Worm (Caenorhabditis elegans) whole organism, young adult: Measurements from ENCODE around the gene fog-2.
A peak's percentile ranks its signal among the peaks of the same experiment; 100 is the strongest.

Experiments used
- B0261.1 ChIP-seq: sonication (generic microtip); optimal IDR thresholded peaks from 2 replicates; lab custom pipeline; 2016; ENCODE audit warnings: mild to moderate bottlenecking, missing genetic modification characterization, moderate library complexity, missing compliant biosample characterization
- F52B5.7 ChIP-seq: sonication (generic microtip); optimal IDR thresholded peaks from 2 replicates; lab custom pipeline; 2016; ENCODE audit warnings: mild to moderate bottlenecking, missing genetic modification characterization, missing compliant biosample characterization
- Y53F4B.3 ChIP-seq: fragments of 200-800 bp; sonication (Bioruptor generic); IDR thresholded peaks from 2 replicates; pipeline ENCODE4 v1.3.6; 2022; ENCODE audit warnings: missing genetic modification reagents, missing genetic modification characterization, missing compliant biosample characterization
- Y53G8AR.9 ChIP-seq: fragments of 200-800 bp; sonication (Bioruptor generic); conservative IDR thresholded peaks from 2 replicates; pipeline ENCODE4 v1.3.6; 2022; ENCODE audit warnings: missing genetic modification reagents, missing genetic modification characterization, missing compliant biosample characterization
- Y79H2A.3 ChIP-seq: fragments of 200-800 bp; sonication (Bioruptor generic); conservative IDR thresholded peaks from 2 replicates; pipeline ENCODE4 v1.3.6; 2022; ENCODE audit warnings: missing genetic modification reagents, missing genetic modification characterization, missing compliant biosample characterization
- aptf-2 ChIP-seq: fragments of 200-800 bp; sonication (Bioruptor generic); conservative IDR thresholded peaks from 2 replicates; pipeline ENCODE4 v1.3.6; 2022; ENCODE audit warnings: missing genetic modification reagents, missing genetic modification characterization, missing compliant biosample characterization
- attf-3 ChIP-seq: fragments of 200-800 bp; sonication (Bioruptor generic); conservative IDR thresholded peaks from 2 replicates; pipeline ENCODE4 v1.3.6; 2022; ENCODE audit warnings: missing genetic modification reagents, missing genetic modification characterization, missing compliant biosample characterization
- attf-5 ChIP-seq: fragments of 200-800 bp; sonication (Bioruptor generic); optimal IDR thresholded peaks from 2 replicates; lab custom pipeline; 2018; ENCODE audit warnings: mild to moderate bottlenecking, missing genetic modification characterization, missing compliant biosample characterization
- cebp-1 ChIP-seq, 2 experiments: fragments of 200-800 bp in 1 of 2; sonication (Bioruptor generic) in 1 of 2; sonication (generic microtip) in 1 of 2; IDR thresholded peaks in 1 of 2; optimal IDR thresholded peaks in 1 of 2; 2 replicates each; pipeline versions ENCODE4 v1.3.6 to Lab custom; 2017 to 2022; ENCODE audit warnings: missing compliant biosample characterization in 2 of 2, missing genetic modification characterization in 2 of 2, mild to moderate bottlenecking in 1 of 2, missing genetic modification reagents in 1 of 2, moderate library complexity in 1 of 2
- cebp-2 ChIP-seq: fragments of 200-800 bp; sonication (Bioruptor generic); IDR thresholded peaks from 2 replicates; pipeline ENCODE4 v1.3.6; 2022; ENCODE audit warnings: missing genetic modification characterization, missing compliant biosample characterization
- ceh-100 ChIP-seq: fragments of 200-800 bp; sonication (Bioruptor generic); IDR thresholded peaks from 2 replicates; pipeline ENCODE4 v1.3.6; 2022; ENCODE audit warnings: missing genetic modification reagents, missing genetic modification characterization, missing compliant biosample characterization
- ceh-79 ChIP-seq: sonication (generic microtip); optimal IDR thresholded peaks from 2 replicates; lab custom pipeline; 2017; ENCODE audit warnings: mild to moderate bottlenecking, missing genetic modification characterization, missing compliant biosample characterization
- chd-7 ChIP-seq: sonication (generic microtip); optimal IDR thresholded peaks from 2 replicates; lab custom pipeline; 2016; ENCODE audit warnings: mild to moderate bottlenecking, missing genetic modification characterization, moderate library complexity, missing compliant biosample characterization
- die-1 ChIP-seq: sonication (generic microtip); optimal IDR thresholded peaks from 2 replicates; lab custom pipeline; 2016; ENCODE audit warnings: missing genotype, mild to moderate bottlenecking, missing genetic modification characterization, missing compliant biosample characterization
- egrh-3 ChIP-seq: fragments of 200-800 bp; sonication (Bioruptor generic); IDR thresholded peaks from 2 replicates; pipeline ENCODE4 v1.3.6; 2022; ENCODE audit warnings: missing genetic modification reagents, missing genetic modification characterization, missing compliant biosample characterization
- ekl-4 ChIP-seq: fragments of 200-800 bp; sonication (Bioruptor generic); IDR thresholded peaks from 2 replicates; pipeline ENCODE4 v1.3.6; 2022; ENCODE audit warnings: missing genetic modification reagents, missing genetic modification characterization, missing compliant biosample characterization
- ets-4 ChIP-seq: fragments of 200-800 bp; sonication (Bioruptor generic); optimal IDR thresholded peaks from 2 replicates; lab custom pipeline; 2018; ENCODE audit warnings: mild to moderate bottlenecking, missing genetic modification characterization, missing compliant biosample characterization
- him-1 ChIP-seq: sonication (generic microtip); optimal IDR thresholded peaks from 2 replicates; lab custom pipeline; 2016; ENCODE audit warnings: missing genotype, missing genetic modification reagents, missing genetic modification characterization, missing compliant biosample characterization
- hlh-12 ChIP-seq: sonication (generic microtip); optimal IDR thresholded peaks from 2 replicates; lab custom pipeline; 2016; ENCODE audit warnings: missing genetic modification characterization, missing compliant biosample characterization
- hlh-26 ChIP-seq: fragments of 200-800 bp; sonication (Bioruptor generic); conservative IDR thresholded peaks from 2 replicates; pipeline ENCODE4 v1.3.6; 2022; ENCODE audit warnings: missing genetic modification reagents, missing genetic modification characterization, missing compliant biosample characterization
- hmg-1.2 ChIP-seq: fragments of 200-800 bp; sonication (Bioruptor generic); IDR thresholded peaks from 2 replicates; pipeline ENCODE4 v1.3.6; 2022; ENCODE audit warnings: missing genetic modification reagents, missing genetic modification characterization, missing compliant biosample characterization
- hmg-20 ChIP-seq: fragments of 200-800 bp; sonication (Bioruptor generic); IDR thresholded peaks from 2 replicates; pipeline ENCODE4 v1.3.6; 2022; ENCODE audit warnings: missing genetic modification reagents, missing genetic modification characterization, missing compliant biosample characterization
- hsf-1 ChIP-seq: fragments of 200-800 bp; sonication (Bioruptor generic); IDR thresholded peaks from 2 replicates; pipeline ENCODE4 v1.3.6; 2022; ENCODE audit warnings: missing genetic modification reagents, missing genetic modification characterization, missing compliant biosample characterization
- lin-40 ChIP-seq: sonication (generic microtip); optimal IDR thresholded peaks from 2 replicates; lab custom pipeline; 2016; ENCODE audit warnings: missing genetic modification characterization, mild to moderate bottlenecking, missing compliant biosample characterization, missing genotype, missing genetic modification reagents
- madf-8 ChIP-seq: fragments of 200-800 bp; sonication (Bioruptor generic); conservative IDR thresholded peaks from 2 replicates; pipeline ENCODE4 v1.3.6; 2022; ENCODE audit warnings: missing genetic modification reagents, missing genetic modification characterization, missing compliant biosample characterization
- mes-4 ChIP-seq: sonication (generic microtip); optimal IDR thresholded peaks from 2 replicates; lab custom pipeline; 2016; ENCODE audit warnings: missing genotype, missing genetic modification characterization, missing compliant biosample characterization
- nhr-27 ChIP-seq: fragments of 200-800 bp; sonication (Bioruptor generic); optimal IDR thresholded peaks from 2 replicates; lab custom pipeline; 2018; ENCODE audit warnings: mild to moderate bottlenecking, missing genetic modification characterization, moderate library complexity, missing compliant biosample characterization
- rpc-1 ChIP-seq, 2 experiments: fragments of 150-350 bp in 1 of 2; sonication (generic microtip) in 1 of 2; optimal IDR thresholded peaks; 2 replicates each; lab custom pipeline; 2014 to 2018; ENCODE audit warnings: missing biosample characterization in 1 of 2, missing genetic modification characterization in 1 of 2, missing genetic modification reagents in 1 of 2, missing genotype in 1 of 2
- snpc-1.1 ChIP-seq: sonication (generic microtip); optimal IDR thresholded peaks from 2 replicates; lab custom pipeline; 2017; ENCODE audit warnings: missing genetic modification characterization, mild to moderate bottlenecking, missing compliant biosample characterization, antibody characterized with exemption, moderate library complexity, missing genotype, missing genetic modification reagents; ENCODE audit not compliant: insufficient read depth
- sptf-2 ChIP-seq: fragments of 200-800 bp; sonication (Bioruptor generic); optimal IDR thresholded peaks from 2 replicates; lab custom pipeline; 2018; ENCODE audit warnings: mild to moderate bottlenecking, missing genetic modification characterization, missing compliant biosample characterization
- tbp1 ChIP-seq: fragments of 200-800 bp; sonication (Bioruptor generic); optimal IDR thresholded peaks from 2 replicates; lab custom pipeline; 2018; ENCODE audit warnings: mild to moderate bottlenecking, missing genetic modification characterization, missing compliant biosample characterization
- tbx-9 ChIP-seq: sonication (generic microtip); optimal IDR thresholded peaks from 2 replicates; lab custom pipeline; 2016; ENCODE audit warnings: borderline replicate concordance, missing genetic modification characterization, inconsistent platforms, missing compliant biosample characterization
- tlf-1 ChIP-seq: fragments of 200-800 bp; sonication (Bioruptor generic); optimal IDR thresholded peaks from 2 replicates; lab custom pipeline; 2018; ENCODE audit warnings: mild to moderate bottlenecking, missing genetic modification characterization, missing compliant biosample characterization
- ztf-18 ChIP-seq: sonication (generic microtip); optimal IDR thresholded peaks from 2 replicates; lab custom pipeline; 2016; ENCODE audit warnings: missing genotype, mild to moderate bottlenecking, missing genetic modification characterization, missing compliant biosample characterization
- ztf-26 ChIP-seq: sonication (generic microtip); optimal IDR thresholded peaks from 2 replicates; lab custom pipeline; 2017; ENCODE audit warnings: missing genetic modification characterization, missing compliant biosample characterization
- ztf-28 ChIP-seq: fragments of 200-800 bp; sonication (Bioruptor generic); IDR thresholded peaks from 2 replicates; pipeline ENCODE4 v1.3.6; 2022; ENCODE audit warnings: missing genetic modification reagents, missing genetic modification characterization, missing compliant biosample characterization

Gene fog-2

DNA sequence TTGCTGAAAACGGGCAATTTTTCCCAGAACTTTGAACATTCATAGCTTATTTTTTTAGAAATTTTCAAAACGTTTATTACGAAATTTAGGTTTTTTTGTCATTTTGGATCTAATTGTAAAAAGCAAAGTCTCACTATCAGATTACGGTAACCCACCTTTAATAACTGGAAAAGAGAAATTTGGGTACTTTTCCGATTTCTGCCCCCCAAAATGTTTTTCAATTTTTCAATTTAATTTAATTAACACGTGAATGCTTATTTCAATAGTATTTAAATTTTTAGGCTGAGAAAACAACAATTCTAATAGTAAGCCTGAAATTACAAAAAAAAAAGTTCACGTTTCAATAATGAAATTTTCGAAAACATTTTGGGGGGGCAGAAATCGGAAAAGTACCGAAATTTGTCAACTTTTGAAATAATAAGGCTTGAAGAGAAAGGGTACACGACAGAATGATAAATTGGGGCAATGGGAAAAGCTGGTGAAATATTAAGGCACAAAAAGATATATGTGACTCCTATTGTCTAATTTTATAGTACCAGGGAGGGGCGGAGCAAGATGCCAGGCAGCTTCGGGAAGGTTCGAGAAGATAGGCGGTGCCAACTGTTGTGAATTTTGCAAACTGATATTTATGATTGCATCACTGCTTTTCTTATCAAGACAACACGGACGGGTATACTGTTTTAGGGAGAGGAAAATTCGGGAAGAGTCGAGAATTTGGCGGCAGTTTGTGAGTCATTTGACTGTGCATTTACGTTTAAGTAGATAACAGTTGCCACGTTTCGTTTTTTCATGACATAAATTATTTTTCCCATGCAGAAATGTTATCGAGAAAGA lies 34.8 kb upstream of the fog-2 start, which contains the start of gene F19B2.5 (continued):
- TF ChIP-seq him-1 (tag; lab: Kevin White, UChicago) = no peak
- TF ChIP-seq chd-7 (tag; lab: Kevin White, UChicago) = peak; percentile 80
- no peak for TF ChIP-seq ceh-79
- no peak for TF ChIP-seq egrh-3 (GFP tag; lab: Robert Waterston, UW)
- TF ChIP-seq snpc-1.1 (tag; lab: Kevin White, UChicago) = no peak
- TF ChIP-seq attf-5 (GFP tag; lab: Kevin White, UChicago) = no peak
- no peak for TF ChIP-seq Y53F4B.3 (GFP tag; lab: Robert Waterston, UW)
- no peak for TF ChIP-seq hlh-26
- no peak for TF ChIP-seq madf-8 (GFP tag; lab: Robert Waterston, UW)
- no peak for TF ChIP-seq mes-4 (tag; lab: Kevin White, UChicago)
- no peak for TF ChIP-seq ztf-26
- no peak for TF ChIP-seq attf-3 (GFP tag; lab: Robert Waterston, UW)
- no peak for TF ChIP-seq cebp-1 (GFP tag; IDR thresholded peaks at IDR 0.05; lab: Robert Waterston, UW)
- peak; percentile 50 for TF ChIP-seq cebp-1 (tag; optimal IDR thresholded peaks at IDR 0.05; lab: Kevin White, UChicago)
- TF ChIP-seq hlh-12 (tag; lab: Kevin White, UChicago) = no peak
- no peak for TF ChIP-seq ztf-28
- no peak for TF ChIP-seq sptf-2 (GFP tag; lab: Kevin White, UChicago)
- TF ChIP-seq ekl-4 = 0 out of 2 replicates have a peak, but pooled peaks have one; percentile 47
- no peak for TF ChIP-seq ceh-100 (GFP tag; lab: Robert Waterston, UW)
- TF ChIP-seq rpc-1 (optimal IDR thresholded peaks at IDR 0.05; lab: Kevin White, UChicago) = peak; percentile 52
- TF ChIP-seq rpc-1 (tag; optimal IDR thresholded peaks at IDR 0.05; lab: Kevin White, UChicago) = no peak
- TF ChIP-seq tbp1 (GFP tag; lab: Kevin White, UChicago) = peak; percentile 34
- TF ChIP-seq lin-40 (tag; lab: Kevin White, UChicago) = no peak
- TF ChIP-seq die-1 (tag; lab: Kevin White, UChicago) = no peak
- no peak for TF ChIP-seq Y79H2A.3 (GFP tag; lab: Robert Waterston, UW)
- TF ChIP-seq B0261.1 (tag; lab: Kevin White, UChicago) = no peak
- no peak for TF ChIP-seq tbx-9 (tag; lab: Kevin White, UChicago)
- TF ChIP-seq tlf-1 = peak; percentile 66
- no peak for TF ChIP-seq Y53G8AR.9 (GFP tag; lab: Robert Waterston, UW)
- peak; percentile 90 for TF ChIP-seq ets-4 (GFP tag; lab: Kevin White, UChicago)
- TF ChIP-seq cebp-2 (GFP tag; lab: Robert Waterston, UW) = no peak
- no peak for TF ChIP-seq nhr-27 (tag; lab: Kevin White, UChicago)
- TF ChIP-seq hmg-20 (GFP tag; lab: Robert Waterston, UW) = no peak
- TF ChIP-seq, all 124 proteins: peak for 31

DNA sequence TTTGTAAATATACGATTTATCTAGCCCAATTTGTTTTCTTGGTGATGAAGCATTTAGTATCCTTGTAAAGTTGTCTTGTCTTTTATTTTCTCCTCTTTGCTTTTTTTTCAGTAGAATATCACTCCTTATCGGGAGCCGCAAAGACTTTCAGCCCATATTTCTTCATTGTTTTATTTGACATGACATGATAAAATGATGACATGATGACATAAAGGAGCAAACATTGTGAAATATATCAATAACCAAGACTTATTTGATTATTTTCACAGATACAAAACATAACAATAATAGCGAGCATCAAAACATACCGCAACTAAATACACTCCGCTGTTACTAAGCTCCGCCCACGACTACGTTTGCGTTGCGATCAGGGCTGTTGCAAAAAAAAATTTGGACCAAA lies 33.2 kb upstream of the fog-2 start:
- TF ChIP-seq hsf-1 (GFP tag; lab: Robert Waterston, UW) = no peak
- no peak for TF ChIP-seq F52B5.7
- no peak for TF ChIP-seq hmg-1.2 (GFP tag; lab: Robert Waterston, UW)
- no peak for TF ChIP-seq ztf-28
- TF ChIP-seq ztf-18 (tag; lab: Kevin White, UChicago) = no peak
- TF ChIP-seq aptf-2 (GFP tag; lab: Robert Waterston, UW) = no peak
- TF ChIP-seq, all 124 proteins: peak for 0
